Worm (Caenorhabditis elegans) whole organism, young adult: ENCODE results near the gene srxa-10.

ENCODE experiments used
- Y56A3A.18 ChIP-seq: fragments of 200-800 bp; sonication (Bioruptor generic); IDR thresholded peaks from 2 replicates; pipeline ENCODE4 v1.3.6; 2022; ENCODE audit warnings: missing genetic modification reagents, missing genetic modification characterization, missing compliant biosample characterization
- ama-1 ChIP-seq, 3 experiments: fragments of 150-350 bp in 1 of 3; sonication (generic microtip) in 2 of 3; optimal IDR thresholded peaks; 2 replicates each; lab custom pipeline; 2014 to 2018; ENCODE audit warnings: missing biosample characterization in 2 of 3, missing genetic modification characterization in 2 of 3, missing genetic modification reagents in 2 of 3
- aptf-3 ChIP-seq: fragments of 200-800 bp; sonication (Bioruptor generic); IDR thresholded peaks from 2 replicates; pipeline ENCODE4 v1.3.6; 2022; ENCODE audit warnings: missing genetic modification characterization, missing compliant biosample characterization
- attf-3 ChIP-seq: fragments of 200-800 bp; sonication (Bioruptor generic); conservative IDR thresholded peaks from 2 replicates; pipeline ENCODE4 v1.3.6; 2022; ENCODE audit warnings: missing genetic modification reagents, missing genetic modification characterization, missing compliant biosample characterization
- ccch-3 ChIP-seq: fragments of 200-800 bp; sonication (Bioruptor generic); optimal IDR thresholded peaks from 2 replicates; lab custom pipeline; 2018; ENCODE audit warnings: mild to moderate bottlenecking, missing genetic modification characterization, missing compliant biosample characterization
- ceh-91 ChIP-seq: fragments of 200-800 bp; sonication (Bioruptor generic); IDR thresholded peaks from 2 replicates; pipeline ENCODE4 v1.3.6; 2022; ENCODE audit warnings: missing genetic modification reagents, missing genetic modification characterization, missing compliant biosample characterization
- dpff-1 ChIP-seq: sonication (generic microtip); optimal IDR thresholded peaks from 2 replicates; lab custom pipeline; 2017; ENCODE audit warnings: mild to moderate bottlenecking, missing genetic modification characterization, missing compliant biosample characterization
- egl-18 ChIP-seq: fragments of 200-800 bp; sonication (Bioruptor generic); IDR thresholded peaks from 2 replicates; pipeline ENCODE4 v1.3.6; 2022; ENCODE audit warnings: missing genetic modification reagents, missing genetic modification characterization, missing compliant biosample characterization
- fkh-3 ChIP-seq: sonication (generic microtip); optimal IDR thresholded peaks from 2 replicates; lab custom pipeline; 2016; ENCODE audit warnings: mild to moderate bottlenecking, missing genetic modification characterization, missing compliant biosample characterization
- hlh-12 ChIP-seq: sonication (generic microtip); optimal IDR thresholded peaks from 2 replicates; lab custom pipeline; 2016; ENCODE audit warnings: missing genetic modification characterization, missing compliant biosample characterization
- mxl-1 ChIP-seq: sonication (generic microtip); optimal IDR thresholded peaks from 2 replicates; lab custom pipeline; 2016; ENCODE audit warnings: missing genetic modification characterization, missing compliant biosample characterization
- snpc-4 ChIP-seq, 5 experiments: fragments of 150-350 bp in 1 of 5; sonication (generic microtip) in 4 of 5; optimal IDR thresholded peaks; 2 replicates each; lab custom pipeline; 2014 to 2018; ENCODE audit warnings: missing genetic modification characterization in 5 of 5, missing biosample characterization in 3 of 5, antibody characterized with exemption in 2 of 5, mild to moderate bottlenecking in 2 of 5, missing compliant biosample characterization in 2 of 5, missing genotype in 2 of 5, moderate library complexity in 2 of 5, missing genetic modification reagents in 1 of 5
- sptf-2 ChIP-seq: fragments of 200-800 bp; sonication (Bioruptor generic); optimal IDR thresholded peaks from 2 replicates; lab custom pipeline; 2018; ENCODE audit warnings: mild to moderate bottlenecking, missing genetic modification characterization, missing compliant biosample characterization
- zfh-2 ChIP-seq: fragments of 200-800 bp; sonication (Bioruptor generic); conservative IDR thresholded peaks from 2 replicates; pipeline ENCODE4 v1.3.6; 2022; ENCODE audit warnings: missing genetic modification reagents, missing genetic modification characterization, missing compliant biosample characterization

DNA sequence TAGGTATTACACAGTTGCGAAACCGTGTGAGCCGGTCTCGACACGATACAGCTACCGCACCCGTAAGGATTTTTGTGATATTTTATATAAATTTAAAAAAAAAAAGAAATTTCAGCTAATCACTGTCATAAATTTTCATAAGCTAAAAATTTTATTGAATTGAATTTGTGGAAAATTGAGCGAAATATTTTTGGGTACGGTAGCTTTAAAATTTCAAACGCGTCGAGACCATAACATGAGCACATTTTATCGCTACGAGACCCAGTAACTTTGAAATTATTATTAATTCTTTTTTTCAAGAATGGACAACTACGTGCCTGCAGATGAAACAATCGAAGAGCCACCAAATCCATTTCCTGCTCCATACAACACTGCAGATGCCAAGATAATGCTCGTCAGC, 16.8 kb upstream of the srxa-10 start, which contains the start of gene ZK632.14:
- TF ChIP-seq mxl-1 (no peak), snpc-4 (GFP tag; optimal IDR thresholded peaks at IDR 0.05; lab: Kevin White, UChicago) (no peak), snpc-4 (tag; optimal IDR thresholded peaks at IDR 0.05; lab: Kevin White, UChicago) (no peak), sptf-2 (GFP tag; lab: Kevin White, UChicago) (no peak), attf-3 (GFP tag; lab: Robert Waterston, UW) (no peak), aptf-3 (GFP tag; lab: Robert Waterston, UW) (no peak), egl-18 (GFP tag; lab: Robert Waterston, UW) (no peak), zfh-2 (no peak), dpff-1 (tag; lab: Kevin White, UChicago) (no peak), fkh-3 (no peak), ceh-91 (GFP tag; lab: Robert Waterston, UW) (no peak), hlh-12 (tag; lab: Kevin White, UChicago) (no peak), ama-1 (optimal IDR thresholded peaks at IDR 0.05; lab: Kevin White, UChicago) (no peak), ama-1 (GFP tag; optimal IDR thresholded peaks at IDR 0.05; lab: Kevin White, UChicago) (no peak), ccch-3 (GFP tag; lab: Kevin White, UChicago) (no peak), Y56A3A.18 (no peak)
